Worm (Caenorhabditis elegans) whole organism, L4 larva: ENCODE measurements around the gene rrsr-1.

Experiments
- ZK337.2 ChIP-seq: fragments of 200-800 bp; sonication (Bioruptor generic); IDR thresholded peaks from 2 replicates; pipeline ENCODE4 v1.3.6; 2022; ENCODE audit warnings: missing genetic modification reagents, missing genetic modification characterization, missing compliant biosample characterization
- ceh-44 ChIP-seq: fragments of 200-800 bp; sonication (Bioruptor generic); IDR thresholded peaks from 2 replicates; pipeline ENCODE4 v1.3.6; 2022; ENCODE audit warnings: missing genetic modification reagents, missing genetic modification characterization, missing compliant biosample characterization
- ceh-82 ChIP-seq: sonication (generic microtip); optimal IDR thresholded peaks from 2 replicates; lab custom pipeline; 2017; ENCODE audit warnings: missing biosample characterization, missing genetic modification characterization
- ces-1 ChIP-seq: fragments of 150-350 bp; sonication (generic microtip); optimal IDR thresholded peaks from 4 replicates; lab custom pipeline; 2014; ENCODE audit warnings: missing biosample characterization, missing genetic modification reagents, missing genetic modification characterization
- daf-12 ChIP-seq: fragments of 150-350 bp; optimal IDR thresholded peaks from 2 replicates; lab custom pipeline; 2014; ENCODE audit warnings: missing biosample characterization, missing genetic modification reagents, missing genetic modification characterization
- lin-38 ChIP-seq: fragments of 200-800 bp; sonication (Bioruptor generic); IDR thresholded peaks from 2 replicates; pipeline ENCODE4 v1.3.6; 2022; ENCODE audit warnings: missing genetic modification reagents, missing genetic modification characterization, missing compliant biosample characterization
- lir-3 ChIP-seq: sonication (generic microtip); optimal IDR thresholded peaks from 2 replicates; lab custom pipeline; 2016; ENCODE audit warnings: mild to moderate bottlenecking, missing genetic modification characterization, missing compliant biosample characterization
- nhr-237 ChIP-seq: sonication (generic microtip); optimal IDR thresholded peaks from 2 replicates; lab custom pipeline; 2017; ENCODE audit warnings: missing biosample characterization, missing genetic modification characterization
- pha-4 ChIP-seq, 2 experiments: fragments of 150-350 bp in 1 of 2; fragments of 200-800 bp in 1 of 2; sonication (Bioruptor generic) in 1 of 2; IDR thresholded peaks in 1 of 2; optimal IDR thresholded peaks in 1 of 2; 2 replicates each; pipeline versions ENCODE4 v1.3.6 to Lab custom; 2014 to 2022; ENCODE audit warnings: missing genetic modification characterization in 2 of 2, missing genetic modification reagents in 2 of 2, missing biosample characterization in 1 of 2, missing compliant biosample characterization in 1 of 2
- unc-130 ChIP-seq: sonication (generic microtip); optimal IDR thresholded peaks from 2 replicates; lab custom pipeline; 2016; ENCODE audit warnings: missing genetic modification reagents, missing genetic modification characterization, missing compliant biosample characterization
- zag-1 ChIP-seq: fragments of 150-350 bp; optimal IDR thresholded peaks from 2 replicates; lab custom pipeline; 2014; ENCODE audit warnings: missing biosample characterization, missing genetic modification characterization
- ztf-11 ChIP-seq: fragments of 150-350 bp; optimal IDR thresholded peaks from 2 replicates; lab custom pipeline; 2014; ENCODE audit warnings: missing biosample characterization, missing genetic modification characterization

DNA sequence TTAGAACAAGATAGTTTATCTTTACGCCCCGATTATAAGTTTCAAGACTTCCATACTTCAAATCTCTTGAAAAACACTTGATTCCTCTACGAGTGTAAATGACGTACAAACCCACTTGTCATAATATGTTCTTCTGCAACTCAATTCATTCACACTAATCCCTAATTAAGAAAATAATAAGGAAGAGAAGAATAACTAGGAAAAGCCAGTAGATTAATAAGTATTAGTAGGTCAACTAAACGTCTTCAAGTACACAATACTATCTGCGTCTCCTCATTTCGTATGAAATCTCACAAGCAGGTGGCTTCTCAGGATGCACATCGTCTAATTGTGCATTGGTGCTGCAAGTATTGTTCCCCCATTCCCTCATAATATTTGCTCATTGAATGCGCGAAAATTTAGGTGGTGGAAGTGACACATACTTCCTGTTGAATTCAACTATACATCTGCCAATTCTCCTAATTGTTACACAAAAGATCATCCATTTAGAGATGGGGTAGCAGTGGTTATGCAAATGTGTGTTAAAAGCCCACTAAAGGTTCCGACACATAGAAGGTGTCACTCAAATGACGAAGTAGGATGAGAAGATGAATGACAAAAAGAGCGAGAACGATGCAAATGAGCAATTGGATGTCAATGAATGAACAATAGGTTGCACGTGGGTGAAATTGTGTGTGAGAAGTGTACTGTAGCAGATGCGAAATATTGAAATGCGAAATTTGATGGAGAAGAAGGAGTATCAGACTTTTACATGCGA is 2.4 kb upstream of the rrsr-1 start:
- no peak for TF ChIP-seq ZK337.2 (GFP tag; lab: Robert Waterston, UW)
- TF ChIP-seq ceh-82 (tag; lab: Kevin White, UChicago), result no peak
- no peak for TF ChIP-seq lin-38 (GFP tag; lab: Robert Waterston, UW)
- TF ChIP-seq ces-1, result no peak
- TF ChIP-seq zag-1 (tag; lab: Kevin White, UChicago), result no peak
- TF ChIP-seq daf-12 (tag; lab: Kevin White, UChicago), result no peak
- no peak for TF ChIP-seq ceh-44
- TF ChIP-seq ztf-11 (tag; lab: Kevin White, UChicago), result no peak
- TF ChIP-seq pha-4 (GFP tag; IDR thresholded peaks at IDR 0.05; lab: Robert Waterston, UW), result no peak
- TF ChIP-seq pha-4 (tag; optimal IDR thresholded peaks at IDR 0.05; lab: Kevin White, UChicago), result no peak
- no peak for TF ChIP-seq nhr-237 (tag; lab: Kevin White, UChicago)
- no peak for TF ChIP-seq lir-3 (tag; lab: Kevin White, UChicago)
- TF ChIP-seq unc-130 (GFP tag; lab: Kevin White, UChicago), result no peak
